Worm (Caenorhabditis elegans) whole organism, L1 larva: ENCODE data around the gene cyp-14A1.

Experiments used
- C04F5.9 ChIP-seq: sonication (generic microtip); optimal IDR thresholded peaks from 2 replicates; lab custom pipeline; 2016; ENCODE audit warnings: missing genetic modification characterization, missing compliant biosample characterization
- dpl-1 ChIP-seq, 3 experiments: fragments of 150-350 bp in 2 of 3; sonication (generic microtip) in 1 of 3; optimal IDR thresholded peaks; 2 replicates each; lab custom pipeline; 2014 to 2017; ENCODE audit warnings: missing biosample characterization in 3 of 3, missing genetic modification characterization in 3 of 3, missing genetic modification reagents in 3 of 3
- egl-27 ChIP-seq, 2 experiments: fragments of 150-350 bp in 1 of 2; sonication (generic microtip); optimal IDR thresholded peaks; 3 replicates each; lab custom pipeline; 2017 to 2018; ENCODE audit warnings: missing biosample characterization in 2 of 2, missing genetic modification characterization in 2 of 2, missing genetic modification reagents in 2 of 2
- nhr-12 ChIP-seq: sonication (generic microtip); optimal IDR thresholded peaks from 2 replicates; lab custom pipeline; 2017; ENCODE audit warnings: missing biosample characterization, missing genetic modification characterization
- pag-3 ChIP-seq: sonication (generic microtip); optimal IDR thresholded peaks from 2 replicates; lab custom pipeline; 2017; ENCODE audit warnings: missing genetic modification characterization, mild to moderate bottlenecking, missing compliant biosample characterization, antibody characterized with exemption, borderline replicate concordance; ENCODE audit not compliant: insufficient read depth
- unc-62 ChIP-seq: fragments of 150-350 bp; optimal IDR thresholded peaks from 2 replicates; lab custom pipeline; 2014; ENCODE audit warnings: missing biosample characterization, missing genetic modification reagents, missing genetic modification characterization

DNA sequence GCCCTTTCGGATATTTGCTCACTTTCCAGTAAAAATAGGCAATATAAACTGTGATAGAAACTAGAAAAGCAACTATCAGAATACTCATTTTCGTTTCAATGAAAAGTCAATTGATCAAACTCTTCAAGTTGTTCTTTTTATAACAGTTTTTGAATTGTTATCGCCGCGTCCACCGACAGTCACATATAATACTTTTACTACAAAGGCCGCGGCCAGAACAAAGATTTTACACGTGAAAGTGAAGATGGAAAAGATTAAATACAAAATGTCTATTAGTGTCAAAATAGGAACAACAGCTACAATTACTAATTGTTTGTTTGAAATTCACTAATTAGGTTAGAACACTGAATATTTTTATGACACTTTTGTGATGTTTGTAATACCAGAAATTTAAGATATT is 2.4 kb upstream of the cyp-14A1 start, which contains the start of gene cyp-14A2:
- TF ChIP-seq unc-62 (GFP tag; lab: Kevin White, UChicago) (no peak), nhr-12 (tag; lab: Kevin White, UChicago) (no peak), egl-27 (tag; optimal IDR thresholded peaks at IDR 0.05; lab: Kevin White, UChicago) (no peak), pag-3 (tag; lab: Kevin White, UChicago) (no peak), dpl-1 (GFP tag; optimal IDR thresholded peaks at IDR 0.05; lab: Kevin White, UChicago) (no peak), C04F5.9 (tag; lab: Kevin White, UChicago) (no peak)
